Fruit fly (Drosophila melanogaster) whole organism, embryonic: ENCODE data around the gene CG46244.

ENCODE experiments used
- Ada2b ChIP-seq: fragments of 200-800 bp; sonication (Bioruptor generic); IDR thresholded peaks from 2 replicates; pipeline ENCODE4 v1.3.6; 2022; ENCODE audit warnings: missing biosample characterization, missing genetic modification characterization
- Antp ChIP-seq: fragments of 200-800 bp; sonication (Bioruptor generic); optimal IDR thresholded peaks from 3 replicates; lab custom pipeline; 2016; ENCODE audit warnings: missing biosample characterization, missing genetic modification characterization
- CG1024 ChIP-seq: fragments of 200-800 bp; sonication (Bioruptor generic); IDR thresholded peaks from 2 replicates; pipeline ENCODE4 v1.3.6; 2022; ENCODE audit warnings: missing biosample characterization, missing genetic modification characterization
- CG11247 ChIP-seq: fragments of 200-800 bp; sonication (Bioruptor generic); IDR thresholded peaks from 2 replicates; pipeline ENCODE4 v1.3.6; 2022; ENCODE audit warnings: missing biosample characterization, missing genetic modification characterization
- CG1233 ChIP-seq: fragments of 200-800 bp; sonication (Bioruptor generic); optimal IDR thresholded peaks from 4 replicates; lab custom pipeline; 2018; ENCODE audit warnings: missing biosample characterization, mild to moderate bottlenecking, missing genetic modification characterization
- CG12659 ChIP-seq: fragments of 200-800 bp; sonication (Bioruptor generic); optimal IDR thresholded peaks from 3 replicates; lab custom pipeline; 2017; ENCODE audit warnings: mild to moderate bottlenecking, missing biosample characterization, missing genetic modification reagents, missing genetic modification characterization
- CG13287 ChIP-seq: fragments of 200-800 bp; sonication (Bioruptor generic); IDR thresholded peaks from 2 replicates; pipeline ENCODE4 v1.3.6; 2022; ENCODE audit warnings: missing biosample characterization, missing genetic modification characterization; ENCODE audit not compliant: partially characterized antibody
- CG14965 ChIP-seq: fragments of 200-800 bp; sonication (Bioruptor generic); optimal IDR thresholded peaks from 2 replicates; lab custom pipeline; 2016; ENCODE audit warnings: missing biosample characterization, missing genetic modification characterization, borderline replicate concordance
- CG1602 ChIP-seq: fragments of 200-800 bp; sonication (Bioruptor generic); optimal IDR thresholded peaks from 3 replicates; lab custom pipeline; 2016; ENCODE audit warnings: missing biosample characterization, missing genetic modification characterization
- CG2678 ChIP-seq: fragments of 200-800 bp; sonication (Bioruptor generic); optimal IDR thresholded peaks from 3 replicates; lab custom pipeline; 2019; ENCODE audit warnings: missing biosample characterization, mild to moderate bottlenecking, missing genetic modification characterization, moderate library complexity
- CG3163 ChIP-seq: fragments of 200-800 bp; sonication (Bioruptor generic); optimal IDR thresholded peaks from 3 replicates; lab custom pipeline; 2016; ENCODE audit warnings: missing biosample characterization, missing genetic modification characterization
- CG33557 ChIP-seq: fragments of 200-800 bp; sonication (Bioruptor generic); optimal IDR thresholded peaks from 2 replicates; lab custom pipeline; 2019; ENCODE audit warnings: missing biosample characterization, mild to moderate bottlenecking, missing genetic modification characterization, moderate library complexity
- CG34376 ChIP-seq: fragments of 200-800 bp; sonication (Bioruptor generic); optimal IDR thresholded peaks from 2 replicates; lab custom pipeline; 2018; ENCODE audit warnings: missing biosample characterization, mild to moderate bottlenecking, missing genetic modification characterization
- CG3847 ChIP-seq: fragments of 200-800 bp; sonication (Bioruptor generic); IDR thresholded peaks from 2 replicates; pipeline ENCODE4 v1.3.6; 2022; ENCODE audit warnings: missing biosample characterization, missing genetic modification characterization
- CG4404 ChIP-seq: fragments of 200-800 bp; sonication (Bioruptor generic); IDR thresholded peaks from 2 replicates; pipeline ENCODE4 v1.3.6; 2022; ENCODE audit warnings: missing biosample characterization, missing genetic modification characterization
- CG5953 ChIP-seq: fragments of 200-800 bp; sonication (Bioruptor generic); IDR thresholded peaks from 2 replicates; pipeline ENCODE4 v1.3.6; 2022; ENCODE audit warnings: missing biosample characterization, missing genetic modification characterization
- CG8359 ChIP-seq: fragments of 200-800 bp; sonication (Bioruptor generic); optimal IDR thresholded peaks from 2 replicates; lab custom pipeline; 2017; ENCODE audit warnings: missing biosample characterization, mild to moderate bottlenecking, missing genetic modification characterization, borderline replicate concordance
- CG8765 ChIP-seq: fragments of 200-800 bp; sonication (Bioruptor generic); IDR thresholded peaks from 2 replicates; pipeline ENCODE4 v1.3.6; 2022; ENCODE audit warnings: missing biosample characterization, missing genetic modification characterization
- CHES-1-like ChIP-seq: fragments of 200-800 bp; sonication (Bioruptor generic); optimal IDR thresholded peaks from 2 replicates; lab custom pipeline; 2016; ENCODE audit warnings: missing biosample characterization, missing genetic modification characterization
- Camta ChIP-seq: fragments of 200-800 bp; sonication (Bioruptor generic); optimal IDR thresholded peaks from 2 replicates; lab custom pipeline; 2016; ENCODE audit warnings: missing biosample characterization, missing genetic modification characterization
- CoRest ChIP-seq: fragments of 200-800 bp; sonication (Bioruptor generic); optimal IDR thresholded peaks from 3 replicates; lab custom pipeline; 2018; ENCODE audit warnings: missing biosample characterization, mild to moderate bottlenecking, missing genetic modification characterization, moderate library complexity
- Dip3 ChIP-seq: fragments of 200-800 bp; sonication (Bioruptor generic); optimal IDR thresholded peaks from 3 replicates; lab custom pipeline; 2016; ENCODE audit warnings: missing biosample characterization, missing genetic modification characterization
- ERR ChIP-seq: fragments of 200-800 bp; sonication (Bioruptor generic); optimal IDR thresholded peaks from 2 replicates; lab custom pipeline; 2016; ENCODE audit warnings: missing biosample characterization, missing genetic modification characterization
- Hand ChIP-seq: fragments of 200-800 bp; sonication (Bioruptor generic); optimal IDR thresholded peaks from 2 replicates; lab custom pipeline; 2017; ENCODE audit warnings: mild to moderate bottlenecking, missing biosample characterization, missing genetic modification reagents, missing genetic modification characterization
- HmgD ChIP-seq: fragments of 200-800 bp; sonication (Bioruptor generic); optimal IDR thresholded peaks from 3 replicates; lab custom pipeline; 2016; ENCODE audit warnings: missing biosample characterization, missing genetic modification characterization
- Hmr ChIP-seq: fragments of 200-800 bp; sonication (Bioruptor generic); optimal IDR thresholded peaks from 3 replicates; lab custom pipeline; 2017; ENCODE audit warnings: mild to moderate bottlenecking, missing biosample characterization, missing genetic modification reagents, missing genetic modification characterization
- Kr ChIP-seq: fragments of 200-800 bp; sonication (Bioruptor generic); optimal IDR thresholded peaks from 2 replicates; lab custom pipeline; 2017; ENCODE audit warnings: missing biosample characterization, mild to moderate bottlenecking, missing genetic modification characterization
- Oaz ChIP-seq: fragments of 200-800 bp; sonication (Bioruptor generic); IDR thresholded peaks from 2 replicates; pipeline ENCODE4 v1.3.6; 2022; ENCODE audit warnings: missing biosample characterization, missing genetic modification characterization
- Taf1 ChIP-seq: fragments of 200-800 bp; sonication (Bioruptor generic); IDR thresholded peaks from 2 replicates; pipeline ENCODE4 v1.3.6; 2022; ENCODE audit warnings: missing biosample characterization, missing genetic modification characterization
- bbx ChIP-seq: fragments of 200-800 bp; sonication (Bioruptor generic); IDR thresholded peaks from 2 replicates; pipeline ENCODE4 v1.3.6; 2022; ENCODE audit warnings: missing biosample characterization, missing genetic modification characterization; ENCODE audit not compliant: partially characterized antibody
- bigmax ChIP-seq: fragments of 200-800 bp; sonication (Bioruptor generic); optimal IDR thresholded peaks from 2 replicates; lab custom pipeline; 2018; ENCODE audit warnings: missing biosample characterization, mild to moderate bottlenecking, missing genetic modification characterization
- bowl ChIP-seq: fragments of 200-800 bp; sonication (Bioruptor generic); IDR thresholded peaks from 2 replicates; pipeline ENCODE4 v1.3.6; 2022; ENCODE audit warnings: missing biosample characterization, missing genetic modification characterization
- chif ChIP-seq, 2 experiments: fragments of 200-800 bp; sonication (Bioruptor generic); optimal IDR thresholded peaks; 3 replicates each; lab custom pipeline; 2016; ENCODE audit warnings: missing biosample characterization in 2 of 2, missing genetic modification characterization in 2 of 2
- dpn ChIP-seq, 2 experiments: fragments of 200-800 bp; sonication (Bioruptor generic); optimal IDR thresholded peaks; 3 replicates each; lab custom pipeline; 2016; ENCODE audit warnings: missing biosample characterization in 2 of 2, missing genetic modification characterization in 2 of 2
- dysf ChIP-seq: fragments of 200-800 bp; sonication (Bioruptor generic); IDR thresholded peaks from 3 replicates; pipeline ENCODE4 v1.3.6; 2022; ENCODE audit warnings: missing biosample characterization, missing genetic modification characterization
- fd64A ChIP-seq: fragments of 200-800 bp; sonication (Bioruptor generic); optimal IDR thresholded peaks from 3 replicates; lab custom pipeline; 2018; ENCODE audit warnings: missing biosample characterization, mild to moderate bottlenecking, missing genetic modification characterization
- lilli ChIP-seq: fragments of 200-800 bp; sonication (Bioruptor generic); optimal IDR thresholded peaks from 3 replicates; lab custom pipeline; 2016; ENCODE audit warnings: missing biosample characterization, missing genetic modification characterization
- lola ChIP-seq, 3 experiments: fragments of >200 bp in 2 of 3; fragments of 200-800 bp in 1 of 3; sonication (Bioruptor generic) in 1 of 3; optimal IDR thresholded peaks; 2 replicates each; lab custom pipeline; 2017 to 2019; ENCODE audit warnings: missing biosample characterization in 3 of 3, missing genetic modification characterization in 3 of 3, mild to moderate bottlenecking in 1 of 3, moderate library complexity in 1 of 3
- maf-S ChIP-seq: fragments of 200-800 bp; sonication (Bioruptor generic); optimal IDR thresholded peaks from 2 replicates; lab custom pipeline; 2016; ENCODE audit warnings: missing biosample characterization, missing genetic modification characterization
- mam ChIP-seq: fragments of 200-800 bp; sonication (Bioruptor generic); optimal IDR thresholded peaks from 3 replicates; lab custom pipeline; 2016; ENCODE audit warnings: missing biosample characterization, missing genetic modification characterization
- odd ChIP-seq: fragments of 200-800 bp; sonication (Bioruptor generic); optimal IDR thresholded peaks from 2 replicates; lab custom pipeline; 2017; ENCODE audit warnings: missing biosample characterization, mild to moderate bottlenecking, missing genetic modification characterization
- otp ChIP-seq: fragments of 200-800 bp; sonication (Bioruptor generic); IDR thresholded peaks from 3 replicates; pipeline ENCODE4, ENCODE4 v1.3.6; 2022; ENCODE audit warnings: missing biosample characterization, missing genetic modification characterization
- peb ChIP-seq: fragments of 200-800 bp; sonication (Bioruptor generic); IDR thresholded peaks from 2 replicates; pipeline ENCODE4 v1.3.6; 2022; ENCODE audit warnings: missing biosample characterization, missing genetic modification characterization
- run ChIP-seq: fragments of 200-800 bp; sonication (Bioruptor generic); optimal IDR thresholded peaks from 3 replicates; lab custom pipeline; 2018; ENCODE audit warnings: missing biosample characterization, mild to moderate bottlenecking, missing genetic modification characterization
- stc ChIP-seq: fragments of 200-800 bp; sonication (Bioruptor generic); IDR thresholded peaks from 2 replicates; pipeline ENCODE4 v1.3.6; 2022; ENCODE audit warnings: missing biosample characterization, missing genetic modification characterization
- tgo ChIP-seq: fragments of 200-800 bp; sonication (Bioruptor generic); IDR thresholded peaks from 3 replicates; pipeline ENCODE4 v1.3.6; 2022; ENCODE audit warnings: missing biosample characterization, missing genetic modification characterization
- tx ChIP-seq: fragments of 200-800 bp; sonication (Bioruptor generic); optimal IDR thresholded peaks from 2 replicates; lab custom pipeline; 2016; ENCODE audit warnings: missing biosample characterization, missing genetic modification characterization
- vfl ChIP-seq: fragments of 200-800 bp; sonication (Bioruptor generic); optimal IDR thresholded peaks from 2 replicates; lab custom pipeline; 2016; ENCODE audit warnings: missing biosample characterization, missing genetic modification characterization

Gene CG46244

DNA sequence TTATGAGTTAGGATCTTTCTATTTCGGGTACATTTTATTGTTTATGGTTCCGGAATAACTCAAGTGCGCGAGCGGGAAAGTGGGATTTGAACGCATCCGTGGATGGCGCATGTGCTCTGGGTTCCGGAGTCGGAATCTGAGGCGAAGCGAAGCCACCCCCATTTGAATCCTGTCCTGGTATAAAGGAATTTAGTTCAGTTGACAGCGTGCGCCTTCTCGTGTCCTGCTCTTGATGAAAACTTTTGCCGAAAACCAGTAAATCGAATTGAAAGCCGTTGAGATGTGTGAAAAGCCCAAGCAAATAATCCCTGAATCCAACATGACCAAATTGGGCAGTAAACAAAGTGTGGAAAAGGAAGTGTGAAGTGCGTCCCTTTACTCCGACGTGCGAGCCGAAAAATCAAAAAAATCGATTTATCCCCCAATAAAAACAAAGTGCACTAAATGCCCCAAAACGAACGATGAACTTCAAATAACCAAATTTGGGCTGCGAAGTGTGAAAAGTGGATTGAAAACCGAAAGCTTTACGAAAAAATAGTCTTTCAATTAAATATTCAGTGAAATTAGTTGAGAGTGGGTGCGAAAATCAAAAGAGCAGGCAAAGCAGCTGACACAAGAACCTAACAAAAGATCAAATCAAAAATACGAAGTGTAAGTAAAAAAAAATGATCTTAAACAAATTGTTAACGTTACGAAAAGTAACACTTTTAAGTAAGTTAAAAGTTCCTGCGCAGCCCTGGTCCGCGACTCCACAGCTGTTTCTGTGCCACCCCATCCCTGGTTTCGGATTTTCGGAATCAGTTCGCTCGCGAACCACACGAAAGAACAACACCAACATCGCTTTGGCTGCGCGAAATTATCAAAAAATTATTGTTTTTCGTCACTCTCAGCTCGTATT lies 19.7 kb upstream of the CG46244 start, which contains the start of gene Lar (continued):
- TF ChIP-seq CG1024 (peak; percentile 16; the same call in 1 of the 2 replicates), Oaz (no peak; the same call in 1 of the 2 replicates), CG14965 (no peak), lola (GFP tag; optimal IDR thresholded peaks at IDR 0.05; lab: Kevin White, UChicago) (peak in 1 of 3 experiments; percentile 35), CG8359 (peak; percentile 23), Hand (GFP tag; lab: Kevin White, UChicago) (peak; percentile 33), CG13287 (peak; percentile 54), odd (GFP tag; lab: Kevin White, UChicago) (peak; percentile 8), run (tag; lab: Kevin White, UChicago) (no peak), CG3847 (GFP tag; lab: Robert Waterston, UW) (peak; percentile 29; the same call in 1 of the 2 replicates), HmgD (GFP tag; lab: Kevin White, UChicago) (peak; percentile 76), chif (GFP tag; optimal IDR thresholded peaks at IDR 0.05; lab: Kevin White, UChicago) (peak in 1 of 2 experiments; percentile 52), CG2678 (tag; lab: Kevin White, UChicago) (peak; percentile 60), bowl (no peak), lilli (peak; percentile 80), CG1233 (GFP tag; lab: Kevin White, UChicago) (peak; percentile 28), maf-S (GFP tag; lab: Kevin White, UChicago) (peak; percentile 66), CG11247 (GFP tag; lab: Robert Waterston, UW) (peak; percentile 41; the same call in 1 of the 2 replicates), vfl (GFP tag; lab: Kevin White, UChicago) (no peak), fd64A (GFP tag; lab: Kevin White, UChicago) (no peak), Hmr (GFP tag; lab: Kevin White, UChicago) (peak; percentile 48), mam (GFP tag; lab: Kevin White, UChicago) (peak; percentile 74), CHES-1-like (GFP tag; lab: Kevin White, UChicago) (peak; percentile 53), CG1602 (GFP tag; lab: Kevin White, UChicago) (peak; percentile 46), ERR (peak; percentile 32), dysf (GFP tag; lab: Robert Waterston, UW) (0 out of 3 replicates have a peak, but pooled peaks have one; percentile 38), CG4404 (0 out of 2 replicates have a peak, but pooled peaks have one; percentile 20), Ada2b (GFP tag; lab: Robert Waterston, UW) (0 out of 2 replicates have a peak, but pooled peaks have one; percentile 24), Dip3 (GFP tag; lab: Kevin White, UChicago) (peak; percentile 16), CoRest (peak; percentile 57), CG8765 (GFP tag; lab: Robert Waterston, UW) (no peak), CG5953 (GFP tag; lab: Robert Waterston, UW) (0 out of 2 replicates have a peak, but pooled peaks have one; percentile 3), bigmax (no peak), Camta (peak; percentile 56), CG33557 (GFP tag; lab: Kevin White, UChicago) (no peak), bbx (GFP tag; lab: Robert Waterston, UW) (no peak), tgo (GFP tag; lab: Robert Waterston, UW) (no peak), CG3163 (GFP tag; lab: Kevin White, UChicago) (peak; percentile 46), Taf1 (GFP tag; lab: Robert Waterston, UW) (no peak), peb (GFP tag; lab: Robert Waterston, UW) (0 out of 2 replicates have a peak, but pooled peaks have one; percentile 43), otp (GFP tag; lab: Robert Waterston, UW) (no peak), tx (peak; percentile 40), Antp (peak; percentile 74), dpn (GFP tag; optimal IDR thresholded peaks at IDR 0.05; lab: Kevin White, UChicago) (peak; percentile 60 to 79), CG34376 (GFP tag; lab: Kevin White, UChicago) (peak; percentile 66), stc (peak; percentile 35; the same call in 1 of the 2 replicates), CG12659 (peak; percentile 84), Kr (no peak)
